Fruit fly (Drosophila melanogaster) S2 (cell line): ENCODE measurements around the gene Myt1.

Experiments used
- CG8478 ChIP-seq: fragments of >200 bp; optimal IDR thresholded peaks from 2 replicates; lab custom pipeline; 2018
- CTCF ChIP-seq, 2 experiments: fragments of >200 bp; optimal IDR thresholded peaks; 2 replicates each; lab custom pipeline; 2018

DNA sequence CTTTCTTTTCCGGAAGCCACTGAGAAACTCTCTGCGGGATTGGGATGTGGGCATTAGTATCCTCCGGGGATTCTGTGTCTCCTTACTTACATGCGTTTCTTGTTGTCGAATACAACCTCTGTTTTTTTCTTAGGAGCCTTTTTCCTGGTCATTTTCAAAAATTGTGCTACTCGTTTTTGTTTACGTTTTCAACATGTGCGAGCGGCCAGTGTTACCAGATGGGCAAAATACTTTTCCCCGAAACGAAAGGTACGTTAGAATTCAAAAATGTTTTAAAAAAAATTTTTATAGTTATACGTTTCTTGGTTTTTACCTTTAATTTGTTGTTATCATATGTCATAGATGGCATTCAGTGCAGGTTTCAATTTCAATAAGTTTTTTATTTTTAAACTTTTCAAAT, 2.3 kb downstream of the Myt1 start, which contains the start of gene vito:
- no peak for TF ChIP-seq CG8478 (lab: Kevin White, UChicago)
- TF ChIP-seq CTCF (optimal IDR thresholded peaks at IDR 0.05; lab: Kevin White, UChicago), result no peak
